Worm (Caenorhabditis elegans) whole organism, young adult: ENCODE results near the gene pals-18.

Source experiments
- B0261.1 ChIP-seq: sonication (generic microtip); optimal IDR thresholded peaks from 2 replicates; lab custom pipeline; 2016; ENCODE audit warnings: mild to moderate bottlenecking, missing genetic modification characterization, moderate library complexity, missing compliant biosample characterization
- F55B11.4 ChIP-seq: sonication (generic microtip); optimal IDR thresholded peaks from 2 replicates; lab custom pipeline; 2016; ENCODE audit warnings: missing compliant biosample characterization, missing genetic modification characterization, borderline replicate concordance; ENCODE audit not compliant: insufficient read depth
- ama-1 ChIP-seq, 3 experiments: fragments of 150-350 bp in 1 of 3; sonication (generic microtip) in 2 of 3; optimal IDR thresholded peaks; 2 replicates each; lab custom pipeline; 2014 to 2018; ENCODE audit warnings: missing biosample characterization in 2 of 3, missing genetic modification characterization in 2 of 3, missing genetic modification reagents in 2 of 3
- aptf-2 ChIP-seq: fragments of 200-800 bp; sonication (Bioruptor generic); conservative IDR thresholded peaks from 2 replicates; pipeline ENCODE4 v1.3.6; 2022; ENCODE audit warnings: missing genetic modification reagents, missing genetic modification characterization, missing compliant biosample characterization
- bed-2 ChIP-seq: fragments of 200-800 bp; sonication (Bioruptor generic); IDR thresholded peaks from 2 replicates; pipeline ENCODE4 v1.3.6; 2022; ENCODE audit warnings: missing genetic modification reagents, missing genetic modification characterization, missing compliant biosample characterization
- ceh-27 ChIP-seq: fragments of 200-800 bp; sonication (Bioruptor generic); optimal IDR thresholded peaks from 2 replicates; lab custom pipeline; 2018; ENCODE audit warnings: mild to moderate bottlenecking, missing genetic modification characterization, moderate library complexity, missing compliant biosample characterization
- egrh-3 ChIP-seq: fragments of 200-800 bp; sonication (Bioruptor generic); IDR thresholded peaks from 2 replicates; pipeline ENCODE4 v1.3.6; 2022; ENCODE audit warnings: missing genetic modification reagents, missing genetic modification characterization, missing compliant biosample characterization
- hmg-1.2 ChIP-seq: fragments of 200-800 bp; sonication (Bioruptor generic); IDR thresholded peaks from 2 replicates; pipeline ENCODE4 v1.3.6; 2022; ENCODE audit warnings: missing genetic modification reagents, missing genetic modification characterization, missing compliant biosample characterization
- hrde-1 ChIP-seq: sonication (generic microtip); optimal IDR thresholded peaks from 2 replicates; lab custom pipeline; 2016; ENCODE audit warnings: missing genetic modification characterization, mild to moderate bottlenecking, missing compliant biosample characterization, moderate library complexity, missing genotype, missing genetic modification reagents, borderline replicate concordance
- lin-26 ChIP-seq: fragments of 200-800 bp; sonication (Bioruptor generic); IDR thresholded peaks from 2 replicates; pipeline ENCODE4 v1.3.6; 2022; ENCODE audit warnings: missing genetic modification reagents, missing genetic modification characterization, missing compliant biosample characterization
- madf-10 ChIP-seq: sonication (generic microtip); optimal IDR thresholded peaks from 2 replicates; lab custom pipeline; 2016; ENCODE audit warnings: mild to moderate bottlenecking, missing genetic modification characterization, missing compliant biosample characterization
- mcd-1 ChIP-seq: fragments of 200-800 bp; sonication (Bioruptor generic); IDR thresholded peaks from 2 replicates; pipeline ENCODE4 v1.3.6; 2022; ENCODE audit warnings: missing genetic modification reagents, missing genetic modification characterization, missing compliant biosample characterization
- nfya-1 ChIP-seq: sonication (generic microtip); optimal IDR thresholded peaks from 2 replicates; lab custom pipeline; 2017; ENCODE audit warnings: antibody characterized with exemption, missing compliant biosample characterization, missing genetic modification characterization, borderline replicate concordance; ENCODE audit not compliant: insufficient read depth
- nfyb-1 ChIP-seq: fragments of 200-800 bp; sonication (Bioruptor generic); IDR thresholded peaks from 2 replicates; pipeline ENCODE4 v1.3.6; 2022; ENCODE audit warnings: missing genetic modification reagents, missing genetic modification characterization, missing compliant biosample characterization
- repo-1 ChIP-seq: sonication (generic microtip); optimal IDR thresholded peaks from 2 replicates; lab custom pipeline; 2017; ENCODE audit warnings: mild to moderate bottlenecking, missing genetic modification characterization, missing compliant biosample characterization
- sdz-38 ChIP-seq: sonication (generic microtip); optimal IDR thresholded peaks from 2 replicates; lab custom pipeline; 2016; ENCODE audit warnings: missing genotype, missing genetic modification characterization, missing compliant biosample characterization
- somi-1 ChIP-seq: fragments of 200-800 bp; sonication (Bioruptor generic); optimal IDR thresholded peaks from 2 replicates; lab custom pipeline; 2018; ENCODE audit warnings: mild to moderate bottlenecking, missing genetic modification characterization, missing compliant biosample characterization
- zfh-2 ChIP-seq: fragments of 200-800 bp; sonication (Bioruptor generic); conservative IDR thresholded peaks from 2 replicates; pipeline ENCODE4 v1.3.6; 2022; ENCODE audit warnings: missing genetic modification reagents, missing genetic modification characterization, missing compliant biosample characterization
- ztf-25 ChIP-seq: fragments of 200-800 bp; sonication (Bioruptor generic); IDR thresholded peaks from 2 replicates; pipeline ENCODE4 v1.3.6; 2022; ENCODE audit warnings: missing genetic modification reagents, missing genetic modification characterization, missing compliant biosample characterization
- ztf-26 ChIP-seq: sonication (generic microtip); optimal IDR thresholded peaks from 2 replicates; lab custom pipeline; 2017; ENCODE audit warnings: missing genetic modification characterization, missing compliant biosample characterization
- ztf-3 ChIP-seq: fragments of 200-800 bp; sonication (Bioruptor generic); optimal IDR thresholded peaks from 2 replicates; lab custom pipeline; 2018; ENCODE audit warnings: mild to moderate bottlenecking, missing genetic modification characterization, missing compliant biosample characterization

Gene pals-18

ce11 chrIII:1429920-1430437 lies 26.8 kb downstream of the pals-18 start:
- TF ChIP-seq ceh-27: no peak
- TF ChIP-seq hmg-1.2 (GFP tag; lab: Robert Waterston, UW): peak; percentile 94
- no peak for TF ChIP-seq ama-1 (optimal IDR thresholded peaks at IDR 0.05; lab: Kevin White, UChicago)
- TF ChIP-seq ama-1 (GFP tag; optimal IDR thresholded peaks at IDR 0.05; lab: Kevin White, UChicago): no peak
- TF ChIP-seq ztf-25 (GFP tag; lab: Robert Waterston, UW): no peak
- no peak for TF ChIP-seq bed-2 (GFP tag; lab: Robert Waterston, UW)
- TF ChIP-seq hrde-1 (tag; lab: Kevin White, UChicago): no peak
- TF ChIP-seq repo-1 (tag; lab: Kevin White, UChicago): no peak
- TF ChIP-seq aptf-2: no peak

- TF ChIP-seq ztf-26 (tag; lab: Kevin White, UChicago) (no peak), nfyb-1 (peak; percentile 88), nfya-1 (tag; lab: Kevin White, UChicago) (no peak), mcd-1 (GFP tag; lab: Robert Waterston, UW) (peak; percentile 42; the same call in 1 of the 2 replicates), somi-1 (GFP tag; lab: Kevin White, UChicago) (no peak), B0261.1 (tag; lab: Kevin White, UChicago) (no peak), ztf-3 (GFP tag; lab: Kevin White, UChicago) (no peak), F55B11.4 (tag; lab: Kevin White, UChicago) (no peak), hmg-1.2 (GFP tag; lab: Robert Waterston, UW) (peak; percentile 93), egrh-3 (GFP tag; lab: Robert Waterston, UW) (peak; percentile 61; the same call in 1 of the 2 replicates)
Observed at ce11 chrIII:1436738-1437137, 33.5 kb downstream of the pals-18 start.

DNA sequence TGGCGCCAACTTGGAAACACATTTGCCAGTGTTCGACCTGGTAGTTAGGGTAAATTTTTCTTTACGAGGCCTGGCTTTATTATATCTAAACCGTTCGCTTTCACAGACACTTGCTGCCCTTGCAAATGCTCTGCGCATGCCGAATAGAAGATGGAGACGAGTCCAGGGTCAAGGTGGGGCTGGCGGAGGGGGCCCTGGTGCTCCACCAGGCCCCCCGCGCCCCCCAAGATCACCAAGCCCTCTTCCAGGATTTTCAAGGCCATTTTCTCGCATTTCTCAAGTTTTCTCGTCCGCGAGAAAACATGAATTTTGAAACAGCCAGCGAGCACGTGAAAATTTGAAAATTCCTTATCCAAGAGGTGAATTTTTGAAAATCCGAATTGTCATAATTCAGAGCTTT lies 36.4 kb downstream of the pals-18 start:
- no peak for TF ChIP-seq sdz-38 (tag; lab: Kevin White, UChicago)
- TF ChIP-seq mcd-1 (GFP tag; lab: Robert Waterston, UW): 0 out of 2 replicates have a peak, but pooled peaks have one; percentile 15
- peak; percentile 79 for TF ChIP-seq zfh-2 (GFP tag; lab: Robert Waterston, UW)
- peak; percentile 68; the same call in 1 of the 2 replicates for TF ChIP-seq egrh-3 (GFP tag; lab: Robert Waterston, UW)

DNA sequence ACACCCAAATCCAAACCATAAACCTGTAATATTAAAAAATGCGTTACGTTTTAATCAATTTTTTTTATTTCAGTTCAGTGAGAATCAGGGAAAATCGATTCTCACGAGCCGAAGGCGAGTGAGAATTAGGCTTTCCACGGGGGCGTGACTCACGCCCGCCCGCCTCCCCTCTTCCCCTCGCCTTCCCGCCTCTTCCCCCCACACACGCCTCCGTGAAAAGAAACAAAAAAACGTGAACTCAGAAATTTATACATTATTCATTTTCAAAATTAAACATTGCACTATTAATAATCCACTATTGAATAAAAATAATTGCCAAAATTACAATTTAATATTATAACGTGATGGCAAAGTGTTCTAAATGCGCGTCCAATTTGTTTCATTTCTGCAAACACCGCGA lies 43.5 kb downstream of the pals-18 start:
- TF ChIP-seq lin-26 (GFP tag; lab: Robert Waterston, UW) (no peak), zfh-2 (GFP tag; lab: Robert Waterston, UW) (peak; percentile 65; the same call in 1 of the 2 replicates)

ce11 chrIII:1455674-1456073 lies 52.5 kb downstream of the pals-18 start, which contains the start of gene Y82E9BR.17:
Y82E9BR.17 (minus strand) TSS chrIII:1455774.
- no peak for TF ChIP-seq madf-10 (tag; lab: Kevin White, UChicago)
